Worm (Caenorhabditis elegans): ENCODE results near the gene F13E9.13.

DNA sequence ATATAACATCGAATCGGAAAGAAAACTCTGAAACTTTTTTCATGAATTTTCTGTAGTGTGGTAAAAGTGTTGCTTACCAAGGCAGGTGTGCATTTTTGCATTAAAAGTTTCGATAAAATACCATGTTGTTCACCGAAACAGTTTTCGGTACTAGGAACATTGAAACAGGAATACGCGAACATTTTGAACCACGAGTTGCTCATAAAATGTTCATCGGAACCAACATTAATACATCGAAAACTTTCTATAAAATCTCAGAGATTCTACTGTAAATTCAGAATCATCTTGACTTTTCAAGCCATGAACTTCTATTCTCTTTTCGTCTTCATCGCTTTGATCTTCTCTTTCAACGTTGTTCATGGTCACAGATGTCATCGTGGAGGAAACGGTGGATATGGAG is 1.1 kb upstream of the F13E9.13 start, which contains the start of gene fipr-15:
- TF ChIP-seq ref-1 (GFP tag; conservative IDR thresholded peaks at IDR 0.05), result no peak
- no peak for TF ChIP-seq tab-1 (GFP tag; IDR thresholded peaks at IDR 0.05)
- TF ChIP-seq ztf-23 (GFP tag; IDR thresholded peaks at IDR 0.05), result no peak
- no peak for TF ChIP-seq ztf-29 (GFP tag; IDR thresholded peaks at IDR 0.05)
- TF ChIP-seq cog-1 (tag; optimal IDR thresholded peaks at IDR 0.05), result no peak
